Worm (Caenorhabditis elegans) whole organism, L3 larva: ENCODE results near the gene jmjd-3.3.

Experiments used
- R02D3.7 ChIP-seq: fragments of 150-350 bp; optimal IDR thresholded peaks from 2 replicates; lab custom pipeline; 2014; ENCODE audit warnings: missing biosample characterization, missing genetic modification characterization
- ZK546.5 ChIP-seq: sonication (generic microtip); optimal IDR thresholded peaks from 2 replicates; lab custom pipeline; 2017; ENCODE audit warnings: missing biosample characterization, missing genetic modification characterization
- aly-2 ChIP-seq: fragments of 150-350 bp; optimal IDR thresholded peaks from 2 replicates; lab custom pipeline; 2014; ENCODE audit warnings: missing biosample characterization, missing genetic modification characterization
- ama-1 ChIP-seq: fragments of 150-350 bp; optimal IDR thresholded peaks from 2 replicates; lab custom pipeline; 2018
- egl-27 ChIP-seq: sonication (generic microtip); optimal IDR thresholded peaks from 4 replicates; lab custom pipeline; 2017; ENCODE audit warnings: missing biosample characterization, missing genetic modification reagents, missing genetic modification characterization
- elt-1 ChIP-seq: fragments of 150-350 bp; optimal IDR thresholded peaks from 2 replicates; lab custom pipeline; 2014; ENCODE audit warnings: missing biosample characterization, missing genetic modification characterization
- elt-2 ChIP-seq: sonication (generic microtip); optimal IDR thresholded peaks from 2 replicates; lab custom pipeline; 2016; ENCODE audit warnings: missing genetic modification reagents, mild to moderate bottlenecking, missing genetic modification characterization, missing compliant biosample characterization
- elt-3 ChIP-seq, 3 experiments: fragments of 150-350 bp in 1 of 3; sonication (generic microtip) in 2 of 3; optimal IDR thresholded peaks; 2 replicates in 2 of 3; 4 replicates in 1 of 3; lab custom pipeline; 2014 to 2017; ENCODE audit warnings: missing biosample characterization in 3 of 3, missing genetic modification characterization in 3 of 3
- eor-1 ChIP-seq, 2 experiments: fragments of 150-350 bp; optimal IDR thresholded peaks; 2 replicates each; lab custom pipeline; 2014 to 2018; ENCODE audit warnings: missing biosample characterization in 2 of 2, missing genetic modification characterization in 2 of 2
- fos-1 ChIP-seq: fragments of 150-350 bp; optimal IDR thresholded peaks from 2 replicates; lab custom pipeline; 2014; ENCODE audit warnings: missing biosample characterization, missing genetic modification characterization
- hmg-11 ChIP-seq: sonication (generic microtip); optimal IDR thresholded peaks from 2 replicates; lab custom pipeline; 2016; ENCODE audit warnings: missing genetic modification characterization, missing compliant biosample characterization
- jun-1 ChIP-seq: fragments of 150-350 bp; optimal IDR thresholded peaks from 2 replicates; lab custom pipeline; 2014; ENCODE audit warnings: missing biosample characterization, missing genetic modification reagents, missing genetic modification characterization
- lin-39 ChIP-seq: fragments of 150-350 bp; optimal IDR thresholded peaks from 2 replicates; lab custom pipeline; 2018; ENCODE audit warnings: missing biosample characterization, missing genetic modification reagents, missing genetic modification characterization
- lsy-12 ChIP-seq: sonication (generic microtip); optimal IDR thresholded peaks from 2 replicates; lab custom pipeline; 2016; ENCODE audit warnings: mild to moderate bottlenecking, missing genetic modification characterization, missing compliant biosample characterization
- mdl-1 ChIP-seq: fragments of 150-350 bp; optimal IDR thresholded peaks from 2 replicates; lab custom pipeline; 2014; ENCODE audit warnings: missing biosample characterization, missing genetic modification characterization
- nhr-12 ChIP-seq: fragments of 150-350 bp; optimal IDR thresholded peaks from 2 replicates; lab custom pipeline; 2014; ENCODE audit warnings: missing biosample characterization, missing genetic modification characterization
- nhr-237 ChIP-seq: fragments of 150-350 bp; optimal IDR thresholded peaks from 2 replicates; lab custom pipeline; 2014; ENCODE audit warnings: missing biosample characterization, missing genetic modification characterization
- nhr-43 ChIP-seq: sonication (generic microtip); optimal IDR thresholded peaks from 2 replicates; lab custom pipeline; 2016; ENCODE audit warnings: mild to moderate bottlenecking, missing genetic modification characterization, missing compliant biosample characterization; ENCODE audit not compliant: poor library complexity, severe bottlenecking
- nhr-67 ChIP-seq: fragments of 150-350 bp; optimal IDR thresholded peaks from 2 replicates; lab custom pipeline; 2014; ENCODE audit warnings: missing biosample characterization, missing genetic modification characterization
- nhr-76 ChIP-seq: fragments of 150-350 bp; sonication (generic microtip); optimal IDR thresholded peaks from 5 replicates; lab custom pipeline; 2014; ENCODE audit warnings: missing biosample characterization, missing genetic modification characterization
- nhr-77 ChIP-seq: fragments of 150-350 bp; optimal IDR thresholded peaks from 2 replicates; lab custom pipeline; 2014; ENCODE audit warnings: missing biosample characterization, missing genetic modification characterization
- pha-4 ChIP-seq: fragments of 150-350 bp; optimal IDR thresholded peaks from 2 replicates; lab custom pipeline; 2014; ENCODE audit warnings: missing biosample characterization, missing genetic modification reagents, missing genetic modification characterization
- pqm-1 ChIP-seq: fragments of 150-350 bp; optimal IDR thresholded peaks from 2 replicates; lab custom pipeline; 2017; ENCODE audit warnings: missing biosample characterization, missing genetic modification characterization, inconsistent platforms
- sea-2 ChIP-seq: fragments of 150-350 bp; sonication (generic microtip); optimal IDR thresholded peaks from 4 replicates; lab custom pipeline; 2014; ENCODE audit warnings: missing biosample characterization, missing genetic modification reagents, missing genetic modification characterization
- snpc-4 ChIP-seq: fragments of 150-350 bp; optimal IDR thresholded peaks from 2 replicates; lab custom pipeline; 2014; ENCODE audit warnings: missing biosample characterization, missing genetic modification characterization
- tbx-2 ChIP-seq: sonication (generic microtip); optimal IDR thresholded peaks from 2 replicates; lab custom pipeline; 2016; ENCODE audit warnings: mild to moderate bottlenecking, missing genetic modification characterization, missing compliant biosample characterization
- unc-62 ChIP-seq: fragments of 150-350 bp; sonication (generic microtip); optimal IDR thresholded peaks from 4 replicates; lab custom pipeline; 2014; ENCODE audit warnings: missing biosample characterization, missing genetic modification reagents, missing genetic modification characterization
- zag-1 ChIP-seq: fragments of 150-350 bp; optimal IDR thresholded peaks from 2 replicates; lab custom pipeline; 2014; ENCODE audit warnings: missing biosample characterization, missing genetic modification characterization
- ztf-11 ChIP-seq: fragments of 150-350 bp; optimal IDR thresholded peaks from 2 replicates; lab custom pipeline; 2014; ENCODE audit warnings: missing biosample characterization, missing genetic modification characterization
- ztf-4 ChIP-seq: fragments of 150-350 bp; optimal IDR thresholded peaks from 2 replicates; lab custom pipeline; 2014; ENCODE audit warnings: missing biosample characterization, missing genetic modification characterization

jmjd-3.3 gene

ce11 chrX:13469047-13469633, 32.9 kb downstream of the jmjd-3.3 start, which contains the start of gene col-184:
Gene col-184 (plus strand): TSS chrX:13469455.
- no peak for TF ChIP-seq mdl-1 (tag; lab: Kevin White, UChicago)
- TF ChIP-seq elt-3 (tag; optimal IDR thresholded peaks at IDR 0.05; lab: Kevin White, UChicago) = peak in 1 of 3 experiments; percentile 18
- TF ChIP-seq, all 47 proteins: peak for 1

- peak; percentile 25 for TF ChIP-seq elt-2 (tag; lab: Kevin White, UChicago)
- peak; percentile 4 for TF ChIP-seq pqm-1 (tag; lab: Kevin White, UChicago)
- no peak for TF ChIP-seq egl-27 (tag; lab: Kevin White, UChicago)
- TF ChIP-seq elt-3 (tag; optimal IDR thresholded peaks at IDR 0.05; lab: Kevin White, UChicago) = peak in 1 of 3 experiments; percentile 58
These were observed 33.9 kb downstream of the jmjd-3.3 start for ce11 chrX:13469907-13470647.

DNA sequence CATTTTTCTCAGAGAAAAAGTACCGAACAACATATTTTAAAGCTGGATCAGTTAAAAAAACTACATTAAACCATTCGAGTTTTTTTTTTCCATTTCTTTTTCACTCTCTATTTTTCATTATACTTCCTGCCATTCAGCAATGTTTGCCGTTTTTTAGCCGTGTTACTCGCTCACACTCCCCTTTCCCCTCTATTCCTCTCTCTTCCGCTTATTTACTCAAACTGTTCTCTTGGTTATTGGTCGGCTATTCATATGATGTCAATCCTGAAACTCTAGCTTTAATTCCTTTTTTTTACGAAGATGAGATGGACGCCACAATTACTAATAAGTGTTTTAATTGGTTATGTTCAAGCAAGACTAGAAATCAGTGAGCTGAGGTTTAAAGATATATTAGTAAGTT, 35.6 kb downstream of the jmjd-3.3 start, which contains the start of gene tre-4:
tre-4 (plus strand) TSS at position 301 of the 400 bp plus-strand sequence.
- TF ChIP-seq pha-4 (tag; lab: Kevin White, UChicago) = peak; percentile 61
- no peak for TF ChIP-seq ztf-4 (tag; lab: Kevin White, UChicago)

DNA sequence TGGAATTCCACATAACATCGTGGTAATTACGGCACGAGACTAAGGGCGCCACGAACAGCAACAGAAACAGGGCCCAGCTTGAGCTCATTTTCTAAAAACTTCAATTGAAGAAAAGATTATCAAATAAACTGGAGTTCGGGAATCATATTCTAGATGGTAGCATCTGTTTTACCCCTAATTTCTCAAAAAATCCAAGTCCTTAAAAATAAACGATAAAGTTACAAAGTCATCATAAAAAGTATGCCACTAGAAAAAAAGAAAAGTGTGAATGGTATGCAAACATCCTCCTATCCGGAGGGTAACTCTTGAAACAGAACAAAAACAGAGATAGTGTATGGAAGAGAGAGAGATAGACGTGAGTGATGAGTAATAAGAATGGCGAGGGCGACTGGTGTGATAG, 41.1 kb downstream of the jmjd-3.3 start, which contains the start of gene efn-3:
efn-3 (minus strand) TSS at position 101 of the 400 bp plus-strand sequence.
- TF ChIP-seq nhr-12 (tag; lab: Kevin White, UChicago) = no peak
- TF ChIP-seq mdl-1 (tag; lab: Kevin White, UChicago) = no peak
- TF ChIP-seq ztf-11 (tag; lab: Kevin White, UChicago) = no peak
- TF ChIP-seq zag-1 (tag; lab: Kevin White, UChicago) = no peak
- no peak for TF ChIP-seq aly-2
- no peak for TF ChIP-seq ztf-4 (tag; lab: Kevin White, UChicago)
- TF ChIP-seq, all 47 proteins: peak for 0

DNA sequence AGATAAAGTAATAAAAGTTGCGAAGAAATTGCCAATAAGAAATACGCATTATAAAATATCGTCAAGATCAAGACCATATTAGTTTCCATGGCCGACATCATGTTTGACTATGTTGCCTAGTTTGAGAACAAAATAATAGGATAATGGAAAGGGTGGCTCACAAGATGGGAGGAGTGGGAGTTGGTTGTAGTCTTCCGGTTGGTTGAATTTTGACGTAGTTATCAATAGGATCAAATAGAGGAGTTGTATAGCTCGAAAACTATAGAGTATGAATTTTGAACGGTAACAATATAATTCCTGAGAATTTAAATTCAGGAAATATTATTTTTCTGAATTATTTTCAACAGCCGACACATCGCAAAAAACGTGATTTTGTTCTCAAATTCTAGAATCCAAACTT, 45.5 kb downstream of the jmjd-3.3 start, which contains the start of gene srd-50:
srd-50 (minus strand) TSS at position 101 of the 400 bp plus-strand sequence.
- TF ChIP-seq nhr-43 (tag; lab: Kevin White, UChicago) (no peak), eor-1 (tag; optimal IDR thresholded peaks at IDR 0.05; lab: Kevin White, UChicago) (no peak), mdl-1 (tag; lab: Kevin White, UChicago) (no peak), R02D3.7 (tag; lab: Kevin White, UChicago) (no peak), ztf-4 (tag; lab: Kevin White, UChicago) (no peak), nhr-237 (tag; lab: Kevin White, UChicago) (no peak), ZK546.5 (tag; lab: Kevin White, UChicago) (no peak), nhr-76 (tag; lab: Kevin White, UChicago) (no peak), snpc-4 (tag; lab: Kevin White, UChicago) (no peak), nhr-67 (tag; lab: Kevin White, UChicago) (no peak), unc-62 (GFP tag; lab: Kevin White, UChicago) (no peak), egl-27 (tag; lab: Kevin White, UChicago) (no peak), elt-2 (tag; lab: Kevin White, UChicago) (no peak), hmg-11 (no peak)

- TF ChIP-seq fos-1 (tag; lab: Kevin White, UChicago) (no peak), jun-1 (tag; lab: Kevin White, UChicago) (no peak), ztf-4 (tag; lab: Kevin White, UChicago) (no peak), lsy-12 (tag; lab: Kevin White, UChicago) (no peak), tbx-2 (tag; lab: Kevin White, UChicago) (no peak), snpc-4 (tag; lab: Kevin White, UChicago) (no peak), elt-1 (no peak), sea-2 (GFP tag; lab: Kevin White, UChicago) (no peak), ZK546.5 (tag; lab: Kevin White, UChicago) (no peak), nhr-67 (tag; lab: Kevin White, UChicago) (no peak), hmg-11 (no peak), nhr-237 (tag; lab: Kevin White, UChicago) (no peak), nhr-77 (tag; lab: Kevin White, UChicago) (no peak), nhr-12 (tag; lab: Kevin White, UChicago) (no peak), ama-1 (lab: Kevin White, UChicago) (no peak), aly-2 (no peak), lin-39 (tag; lab: Kevin White, UChicago) (no peak), pha-4 (tag; lab: Kevin White, UChicago) (no peak), unc-62 (GFP tag; lab: Kevin White, UChicago) (no peak), elt-3 (tag; optimal IDR thresholded peaks at IDR 0.05; lab: Kevin White, UChicago) (no peak)
These were observed 48.6 kb downstream of the jmjd-3.3 start, which contains the start of gene srd-51 for ce11 chrX:13484813-13485212. Gene srd-51 (minus strand): TSS chrX:13484913.
